Fruit fly (Drosophila melanogaster) whole organism, pupa: ENCODE measurements around the gene CG3164.

ENCODE experiments used
- CG12605 ChIP-seq: fragments of 200-800 bp; sonication (Bioruptor generic); IDR thresholded peaks from 2 replicates; pipeline ENCODE4 v1.3.6; 2022; ENCODE audit warnings: missing biosample characterization, missing genetic modification characterization
- CG15710 ChIP-seq: fragments of 200-800 bp; sonication (Bioruptor generic); optimal IDR thresholded peaks from 2 replicates; lab custom pipeline; 2018; ENCODE audit warnings: missing biosample characterization, mild to moderate bottlenecking, missing genetic modification characterization, moderate library complexity
- CG17806 ChIP-seq: fragments of 200-800 bp; sonication (Bioruptor generic); optimal IDR thresholded peaks from 2 replicates; lab custom pipeline; 2018; ENCODE audit warnings: missing biosample characterization, mild to moderate bottlenecking, missing genetic modification characterization, moderate library complexity
- CG4496 ChIP-seq: fragments of 200-800 bp; sonication (Bioruptor generic); IDR thresholded peaks from 3 replicates; pipeline ENCODE4 v1.3.6; 2022; ENCODE audit warnings: missing biosample characterization, missing genetic modification characterization
- CG8159 ChIP-seq: fragments of 200-800 bp; sonication (Bioruptor generic); optimal IDR thresholded peaks from 3 replicates; lab custom pipeline; 2018; ENCODE audit warnings: missing biosample characterization, mild to moderate bottlenecking, missing genetic modification characterization, moderate library complexity
- CG9948 ChIP-seq: fragments of 200-800 bp; sonication (Bioruptor generic); optimal IDR thresholded peaks from 2 replicates; lab custom pipeline; 2018; ENCODE audit warnings: missing biosample characterization, mild to moderate bottlenecking, missing genetic modification characterization, moderate library complexity
- Ets98B ChIP-seq: fragments of 200-800 bp; sonication (Bioruptor generic); IDR thresholded peaks from 2 replicates; pipeline ENCODE4 v1.3.6; 2022; ENCODE audit warnings: missing biosample characterization, missing genetic modification characterization
- Pif1A ChIP-seq: fragments of 200-800 bp; sonication (Bioruptor generic); optimal IDR thresholded peaks from 3 replicates; lab custom pipeline; 2016; ENCODE audit warnings: missing biosample characterization, missing genetic modification characterization
- Snoo ChIP-seq: fragments of 200-800 bp; sonication (Bioruptor generic); optimal IDR thresholded peaks from 3 replicates; lab custom pipeline; 2017; ENCODE audit warnings: missing biosample characterization, mild to moderate bottlenecking, missing genetic modification characterization, inconsistent platforms
- fd96Ca ChIP-seq: fragments of 200-800 bp; sonication (Bioruptor generic); IDR thresholded peaks from 3 replicates; pipeline ENCODE4 v1.3.6; 2022; ENCODE audit warnings: missing biosample characterization, missing genetic modification characterization

dm6 chr2L:91830-92229 is 38.8 kb downstream of the CG3164 start:
- TF ChIP-seq CG12605 (GFP tag; lab: Robert Waterston, UW) (no peak), CG15710 (tag; lab: Kevin White, UChicago) (peak; percentile 90), CG17806 (tag; lab: Kevin White, UChicago) (peak; percentile 87), CG4496 (peak; percentile 80), Ets98B (GFP tag; lab: Robert Waterston, UW) (peak; percentile 43; the same call in 1 of the 2 replicates), Snoo (tag; lab: Kevin White, UChicago) (peak; percentile 71), CG9948 (tag; lab: Kevin White, UChicago) (peak; percentile 78), Pif1A (GFP tag; lab: Kevin White, UChicago) (peak; percentile 81), CG8159 (tag; lab: Kevin White, UChicago) (peak; percentile 87), fd96Ca (GFP tag; lab: Robert Waterston, UW) (no peak; the same call in 2 of the 3 replicates)
